Worm (Caenorhabditis elegans): ENCODE measurements around the gene R09E10.13.

DNA sequence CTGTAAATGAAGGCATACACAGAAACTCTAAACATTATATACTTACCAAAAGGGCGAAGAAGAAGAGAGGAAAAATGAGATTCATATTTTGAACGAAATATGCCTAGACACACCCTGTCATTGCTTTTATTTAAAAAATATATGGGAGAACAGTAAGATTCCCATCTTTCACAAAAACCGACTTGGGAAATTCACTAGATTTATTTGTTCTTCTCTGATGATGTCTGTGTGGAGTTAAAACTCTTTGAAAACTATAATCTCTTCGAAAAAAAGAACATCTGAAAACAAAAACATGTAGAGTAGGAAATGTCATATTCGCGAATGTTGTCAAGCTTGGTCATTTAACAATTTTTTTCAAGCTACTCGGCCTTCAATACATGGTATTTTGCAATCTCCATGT, 15.4 kb upstream of the R09E10.13 start, which contains the start of gene R09E10.8:
- TF ChIP-seq ceh-82 (tag; optimal IDR thresholded peaks at IDR 0.05) (no peak), nhr-11 (tag; optimal IDR thresholded peaks at IDR 0.05) (no peak), lsy-2 (tag; optimal IDR thresholded peaks at IDR 0.05) (no peak), nhr-77 (tag; optimal IDR thresholded peaks at IDR 0.05) (no peak), mab-5 (tag; optimal IDR thresholded peaks at IDR 0.05) (no peak), zag-1 (tag; optimal IDR thresholded peaks at IDR 0.05) (no peak), nhr-25 (tag; optimal IDR thresholded peaks at IDR 0.05) (no peak), nhr-129 (tag; optimal IDR thresholded peaks at IDR 0.05) (no peak), snpc-4 (tag; optimal IDR thresholded peaks at IDR 0.05) (no peak)
